Fruit fly (Drosophila melanogaster): ENCODE results near the gene east.

DNA sequence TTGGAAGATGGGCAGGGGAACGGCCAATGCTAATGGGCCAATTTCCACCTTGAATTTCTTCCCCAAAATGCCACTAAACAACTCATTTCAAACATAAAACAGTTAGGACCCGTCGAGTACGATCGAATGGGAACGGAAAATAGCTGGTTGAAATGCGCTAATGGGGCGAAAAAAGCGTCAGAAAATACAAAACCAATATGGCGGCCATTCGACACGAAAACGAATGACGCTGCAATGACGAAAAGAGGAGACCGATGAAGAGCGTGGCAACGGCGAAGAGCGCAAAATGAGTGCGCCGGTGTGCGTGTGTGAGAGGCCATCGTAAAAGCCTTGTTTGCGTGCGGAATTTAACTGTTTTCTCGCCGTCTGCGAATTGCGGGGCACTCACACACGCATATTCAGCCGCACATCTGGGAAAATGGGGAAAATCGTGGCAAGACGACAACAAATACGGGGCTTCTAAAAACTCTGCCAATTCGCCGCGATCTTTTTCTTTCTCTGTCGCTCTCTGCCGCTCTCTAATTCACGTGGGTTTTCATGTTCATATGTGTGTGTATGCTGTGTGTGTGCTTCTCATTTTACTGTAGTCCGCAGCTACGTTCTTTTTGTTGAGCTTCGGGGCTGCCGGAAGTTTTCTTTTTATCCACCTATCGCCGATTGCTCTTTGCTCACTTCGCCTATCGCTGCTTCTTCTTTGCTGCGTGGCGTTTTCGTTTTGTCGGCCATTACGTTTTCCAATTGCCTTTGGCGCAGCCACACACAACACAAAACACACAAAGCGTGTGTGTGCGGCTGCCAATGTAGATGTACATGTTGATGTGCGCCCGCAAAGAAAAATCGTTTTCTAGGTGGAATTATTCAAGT, at the start of gene east:
- TF ChIP-seq CG8478 (optimal IDR thresholded peaks at IDR 0.05) (no peak), CTCF (optimal IDR thresholded peaks at IDR 0.05) (no peak)
